Fruit fly (Drosophila melanogaster) whole organism, adult: ENCODE data around the gene Plod.

Experiments used
- CG11617 ChIP-seq: fragments of 200-800 bp; sonication (Bioruptor generic); optimal IDR thresholded peaks from 2 replicates; lab custom pipeline; 2017; ENCODE audit warnings: mild to moderate bottlenecking, missing biosample characterization, missing genetic modification reagents, missing genetic modification characterization
- CG12768 ChIP-seq: fragments of 200-800 bp; sonication (Bioruptor generic); optimal IDR thresholded peaks from 2 replicates; lab custom pipeline; 2017; ENCODE audit warnings: missing biosample characterization, missing genetic modification characterization, mild to moderate bottlenecking, moderate library complexity, missing genetic modification reagents
- CG14711 ChIP-seq: fragments of 200-800 bp; sonication (Bioruptor generic); optimal IDR thresholded peaks from 2 replicates; lab custom pipeline; 2018; ENCODE audit warnings: missing biosample characterization, mild to moderate bottlenecking, missing genetic modification characterization, moderate library complexity
- CG1620 ChIP-seq: fragments of 200-800 bp; sonication (Bioruptor generic); optimal IDR thresholded peaks from 2 replicates; lab custom pipeline; 2016; ENCODE audit warnings: missing biosample characterization, missing genetic modification characterization
- CG33017 ChIP-seq: fragments of 200-800 bp; sonication (Bioruptor generic); optimal IDR thresholded peaks from 2 replicates; lab custom pipeline; 2018; ENCODE audit warnings: missing biosample characterization, mild to moderate bottlenecking, missing genetic modification characterization, moderate library complexity
- CG5204 ChIP-seq: fragments of 200-800 bp; sonication (Bioruptor generic); optimal IDR thresholded peaks from 2 replicates; lab custom pipeline; 2016; ENCODE audit warnings: missing biosample characterization, missing genetic modification characterization
- CG7045 ChIP-seq: fragments of 200-800 bp; sonication (Bioruptor generic); optimal IDR thresholded peaks from 2 replicates; lab custom pipeline; 2017; ENCODE audit warnings: missing biosample characterization, mild to moderate bottlenecking, missing genetic modification characterization
- CG7101 ChIP-seq: fragments of 200-800 bp; sonication (Bioruptor generic); optimal IDR thresholded peaks from 2 replicates; lab custom pipeline; 2018; ENCODE audit warnings: missing biosample characterization, mild to moderate bottlenecking, missing genetic modification characterization, moderate library complexity
- Clk ChIP-seq: fragments of 200-800 bp; sonication (Bioruptor generic); optimal IDR thresholded peaks from 2 replicates; lab custom pipeline; 2017; ENCODE audit warnings: missing biosample characterization, missing genetic modification characterization
- Crg-1 ChIP-seq: fragments of 200-800 bp; sonication (Bioruptor generic); optimal IDR thresholded peaks from 2 replicates; lab custom pipeline; 2016; ENCODE audit warnings: missing biosample characterization, missing genetic modification characterization
- Hr96 ChIP-seq: fragments of 200-800 bp; sonication (Bioruptor generic); optimal IDR thresholded peaks from 2 replicates; lab custom pipeline; 2016; ENCODE audit warnings: missing biosample characterization, missing genetic modification characterization
- Mnt ChIP-seq: fragments of 200-800 bp; sonication (Bioruptor generic); optimal IDR thresholded peaks from 2 replicates; lab custom pipeline; 2016; ENCODE audit warnings: missing biosample characterization, mild to moderate bottlenecking, missing genetic modification characterization
- bab1 ChIP-seq: fragments of 200-800 bp; sonication (Bioruptor generic); optimal IDR thresholded peaks from 3 replicates; lab custom pipeline; 2019; ENCODE audit warnings: missing biosample characterization, mild to moderate bottlenecking, missing genetic modification characterization, moderate library complexity
- cic ChIP-seq: fragments of 200-800 bp; sonication (Bioruptor generic); optimal IDR thresholded peaks from 2 replicates; lab custom pipeline; 2017; ENCODE audit warnings: missing biosample characterization, mild to moderate bottlenecking, missing genetic modification characterization, moderate library complexity
- cnc ChIP-seq, 2 experiments: fragments of >200 bp; optimal IDR thresholded peaks; 2 replicates each; lab custom pipeline; 2017
- kay ChIP-seq: fragments of 200-800 bp; sonication (Bioruptor generic); peaks from one replicate; lab custom pipeline; 2016; ENCODE audit warnings: missing biosample characterization, missing genetic modification characterization, borderline replicate concordance
- ovo ChIP-seq: fragments of 200-800 bp; sonication (Bioruptor generic); optimal IDR thresholded peaks from 2 replicates; lab custom pipeline; 2016; ENCODE audit warnings: missing biosample characterization, missing genetic modification characterization
- pad ChIP-seq: fragments of 200-800 bp; sonication (Bioruptor generic); optimal IDR thresholded peaks from 3 replicates; lab custom pipeline; 2017; ENCODE audit warnings: missing biosample characterization, missing genetic modification characterization, mild to moderate bottlenecking, moderate library complexity, missing genetic modification reagents
- tj ChIP-seq: fragments of 200-800 bp; sonication (Bioruptor generic); optimal IDR thresholded peaks from 3 replicates; lab custom pipeline; 2017; ENCODE audit warnings: missing biosample characterization, mild to moderate bottlenecking, missing genetic modification characterization, moderate library complexity
- toe ChIP-seq: fragments of 200-800 bp; sonication (Bioruptor generic); optimal IDR thresholded peaks from 2 replicates; lab custom pipeline; 2016; ENCODE audit warnings: missing biosample characterization, missing genetic modification characterization

The Plod gene

DNA sequence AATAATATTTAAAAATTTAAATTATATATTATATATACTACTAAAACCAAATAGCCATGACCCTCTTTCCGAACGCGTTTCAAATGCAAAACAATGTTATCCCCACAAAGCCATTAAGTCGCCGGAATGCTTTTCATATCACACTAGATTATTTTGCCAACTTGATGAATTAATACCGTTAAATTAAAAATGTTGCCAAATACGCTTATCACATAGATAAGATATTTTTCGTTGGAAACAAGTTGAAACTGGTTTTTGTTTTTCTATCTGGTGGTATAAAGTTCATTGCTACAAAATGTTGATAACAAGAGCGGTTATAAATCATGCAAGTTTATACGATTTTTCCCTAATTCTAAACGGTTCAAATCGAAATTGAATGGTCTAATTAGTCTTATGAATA lies 27.7 kb upstream of the Plod start:
- TF ChIP-seq kay (GFP tag; lab: Kevin White, UChicago) (peak; percentile 43), cic (GFP tag; lab: Kevin White, UChicago) (no peak)

DNA sequence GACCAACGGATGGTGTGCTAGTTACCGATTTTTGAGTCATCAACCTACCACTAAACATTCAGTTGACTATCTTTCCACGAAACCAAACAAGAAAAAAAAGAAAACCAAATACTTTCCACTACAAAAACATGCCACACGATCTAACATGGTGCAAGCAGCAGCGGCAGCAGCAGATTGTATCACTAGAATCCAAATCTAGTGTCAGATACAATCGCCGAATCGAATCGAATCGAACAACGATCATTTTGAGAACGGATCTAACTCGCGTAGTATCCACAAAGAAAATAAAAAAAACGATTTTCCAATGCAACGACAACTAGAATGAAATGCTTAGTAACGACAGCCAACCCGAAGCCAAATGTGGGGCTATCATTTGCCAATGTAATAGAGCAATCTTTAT lies 21.9 kb upstream of the Plod start:
- no peak for TF ChIP-seq tj (GFP tag; lab: Kevin White, UChicago)
- TF ChIP-seq CG11617 (GFP tag; lab: Kevin White, UChicago) = no peak
- no peak for TF ChIP-seq bab1 (GFP tag; lab: Kevin White, UChicago)
- TF ChIP-seq Crg-1 (GFP tag; lab: Kevin White, UChicago) = no peak
- TF ChIP-seq CG33017 (tag; lab: Kevin White, UChicago) = no peak
- no peak for TF ChIP-seq pad (GFP tag; lab: Kevin White, UChicago)
- no peak for TF ChIP-seq CG7045
- no peak for TF ChIP-seq Clk (GFP tag; lab: Kevin White, UChicago)
- no peak for TF ChIP-seq Mnt
- no peak for TF ChIP-seq CG5204 (GFP tag; lab: Kevin White, UChicago)
- TF ChIP-seq toe (GFP tag; lab: Kevin White, UChicago) = no peak
- no peak for TF ChIP-seq ovo (GFP tag; lab: Kevin White, UChicago)
- TF ChIP-seq CG1620 (GFP tag; lab: Kevin White, UChicago) = no peak
- no peak for TF ChIP-seq CG12768
- TF ChIP-seq kay (GFP tag; lab: Kevin White, UChicago) = no peak
- no peak for TF ChIP-seq CG14711 (tag; lab: Kevin White, UChicago)
- TF ChIP-seq CG7101 = no peak
- no peak for TF ChIP-seq cic (GFP tag; lab: Kevin White, UChicago)

DNA sequence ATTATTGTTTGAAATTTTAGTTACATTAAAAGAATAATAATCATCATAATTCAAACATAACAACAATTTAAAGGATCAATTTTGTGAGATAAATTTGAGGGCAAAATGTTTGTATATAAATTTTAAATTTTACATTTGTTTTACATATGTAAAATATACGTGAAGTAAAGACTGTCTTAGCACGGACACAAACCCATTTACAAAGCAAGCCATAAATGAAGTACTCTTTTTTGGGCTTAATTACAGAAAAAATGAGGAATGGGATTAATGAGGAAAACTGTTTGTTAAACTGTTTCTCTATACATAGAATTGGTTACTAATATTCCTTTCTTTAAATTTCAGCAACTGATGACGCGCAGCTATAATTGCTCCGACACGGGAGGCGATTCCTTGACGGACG lies 18.8 kb upstream of the Plod start:
- TF ChIP-seq bab1 (GFP tag; lab: Kevin White, UChicago) = no peak
- TF ChIP-seq kay (GFP tag; lab: Kevin White, UChicago) = peak; percentile 72
- no peak for TF ChIP-seq CG12768

DNA sequence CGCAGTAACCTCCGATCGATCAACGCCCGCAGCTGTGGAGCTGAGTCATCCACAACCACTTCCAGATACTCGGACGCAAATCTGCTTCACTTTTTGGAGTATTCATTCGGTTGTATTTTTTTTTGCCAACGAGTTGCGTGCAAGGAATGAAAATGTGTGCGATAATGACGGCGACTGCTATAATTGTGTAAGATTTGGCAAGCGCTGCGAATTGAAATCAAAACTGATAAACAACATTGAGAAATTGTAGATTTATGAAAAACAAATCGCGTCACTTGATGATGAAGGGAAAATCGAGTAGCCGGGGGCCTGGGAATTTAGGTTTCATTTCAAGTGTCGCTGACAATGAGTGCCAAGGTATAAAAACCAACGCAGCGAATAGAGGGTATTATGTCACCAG lies 13.1 kb upstream of the Plod start:
- no peak for TF ChIP-seq kay (GFP tag; lab: Kevin White, UChicago)
- no peak for TF ChIP-seq CG12768
- peak; percentile 58 for TF ChIP-seq tj (GFP tag; lab: Kevin White, UChicago)

DNA sequence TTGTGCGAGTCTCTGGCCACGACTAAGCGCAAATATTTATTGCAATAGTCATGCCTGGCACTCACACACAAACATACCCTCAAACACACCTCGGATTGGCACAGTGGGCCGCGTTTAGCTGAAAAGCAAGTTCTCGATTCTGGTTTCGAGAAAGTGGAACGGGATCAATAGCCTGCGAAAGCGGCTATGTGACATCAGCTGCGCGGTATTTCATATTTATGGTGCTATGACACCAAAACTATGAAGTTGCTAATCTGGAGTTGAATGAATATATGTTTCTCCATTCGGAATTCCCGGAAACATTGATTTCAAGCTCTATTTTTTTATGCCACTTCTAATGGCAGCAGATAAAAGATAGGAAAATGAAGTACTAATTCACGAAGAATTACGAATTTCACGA lies 12.1 kb upstream of the Plod start:
- TF ChIP-seq Mnt (no peak), CG1620 (GFP tag; lab: Kevin White, UChicago) (no peak), CG7101 (no peak), ovo (GFP tag; lab: Kevin White, UChicago) (no peak), pad (GFP tag; lab: Kevin White, UChicago) (no peak)

DNA sequence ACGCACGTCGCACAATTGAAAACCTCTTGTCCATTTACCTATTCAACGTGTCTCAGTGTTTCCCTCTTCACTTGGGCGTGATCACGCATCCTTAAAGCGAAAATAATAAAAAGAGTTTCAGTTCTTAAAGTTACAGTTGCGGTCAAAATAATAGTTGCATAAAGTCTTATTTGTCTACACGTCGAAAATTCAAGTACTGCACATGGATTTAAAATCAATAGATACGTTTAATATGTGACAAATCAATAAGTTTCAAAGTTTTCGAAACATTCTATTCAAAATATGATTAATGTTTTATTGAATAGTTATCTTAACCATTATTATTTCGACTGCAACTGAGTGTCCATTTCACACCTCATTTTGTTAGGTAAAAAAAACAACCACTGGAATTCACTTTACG lies 10.4 kb upstream of the Plod start:
- TF ChIP-seq Hr96 (GFP tag; lab: Kevin White, UChicago) (no peak), cic (GFP tag; lab: Kevin White, UChicago) (no peak), CG14711 (tag; lab: Kevin White, UChicago) (no peak), ovo (GFP tag; lab: Kevin White, UChicago) (no peak), Mnt (no peak), kay (GFP tag; lab: Kevin White, UChicago) (no peak), tj (GFP tag; lab: Kevin White, UChicago) (no peak), CG7045 (no peak), CG7101 (no peak), CG11617 (GFP tag; lab: Kevin White, UChicago) (no peak), CG12768 (no peak)

DNA sequence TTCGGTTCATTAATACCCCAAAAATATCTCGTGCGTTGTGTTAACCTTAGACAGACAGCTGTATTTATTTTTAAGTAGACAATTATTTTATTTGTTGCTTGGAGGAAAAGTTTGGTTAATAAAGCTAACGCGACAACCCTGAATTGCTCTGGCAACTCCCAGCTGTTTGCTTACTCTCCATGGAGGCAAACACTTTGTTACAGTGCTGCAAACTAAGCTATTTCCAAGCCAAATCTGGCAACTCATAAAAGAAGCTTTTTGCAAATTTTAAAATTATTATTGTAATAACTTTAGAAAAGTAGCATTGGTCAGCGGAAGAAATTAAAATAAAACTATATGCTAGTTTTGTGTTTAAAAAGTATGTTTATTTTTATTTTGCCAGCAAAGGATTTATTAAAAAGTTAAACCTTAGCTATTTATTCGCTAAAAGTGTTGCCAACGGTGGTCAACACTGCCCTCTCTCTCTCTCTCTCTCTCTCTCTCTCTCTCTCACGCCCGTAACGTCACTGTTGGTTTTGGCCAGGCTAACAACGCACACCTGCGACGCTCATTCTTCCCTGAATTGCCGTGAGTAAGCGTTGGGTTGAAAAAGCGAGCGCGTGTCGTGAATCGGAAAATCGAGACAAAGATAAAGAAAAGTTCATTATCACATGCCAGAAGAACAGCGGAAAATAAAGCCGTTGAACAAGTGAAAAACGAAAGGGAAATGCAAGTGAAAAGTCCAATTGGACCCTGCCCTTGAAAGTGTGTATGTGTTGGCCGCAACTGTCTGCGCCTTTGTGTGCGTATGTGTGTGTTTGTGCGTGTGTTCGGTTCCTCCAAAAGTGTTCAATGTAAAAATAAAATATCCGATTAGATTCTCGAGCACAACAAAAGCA lies 9.7 kb upstream of the Plod start:
- TF ChIP-seq bab1 (GFP tag; lab: Kevin White, UChicago) (peak; percentile 88), ovo (GFP tag; lab: Kevin White, UChicago) (no peak), Clk (GFP tag; lab: Kevin White, UChicago) (peak; percentile 79), Mnt (peak; percentile 60), CG1620 (GFP tag; lab: Kevin White, UChicago) (no peak), Hr96 (GFP tag; lab: Kevin White, UChicago) (peak; percentile 69), Crg-1 (GFP tag; lab: Kevin White, UChicago) (peak; percentile 79), CG12768 (peak; percentile 85), cnc (optimal IDR thresholded peaks at IDR 0.05; lab: Kevin White, UChicago) (no peak), CG33017 (tag; lab: Kevin White, UChicago) (peak; percentile 89), cic (GFP tag; lab: Kevin White, UChicago) (peak; percentile 64), CG11617 (GFP tag; lab: Kevin White, UChicago) (peak; percentile 77), CG14711 (tag; lab: Kevin White, UChicago) (peak; percentile 99), CG5204 (GFP tag; lab: Kevin White, UChicago) (no peak), CG7101 (peak; percentile 88), tj (GFP tag; lab: Kevin White, UChicago) (no peak), CG7045 (peak; percentile 81), pad (GFP tag; lab: Kevin White, UChicago) (peak; percentile 62), kay (GFP tag; lab: Kevin White, UChicago) (peak; percentile 96), toe (GFP tag; lab: Kevin White, UChicago) (peak; percentile 74)
